Fruit fly (Drosophila melanogaster): ENCODE measurements around the gene CG6985.

CG6985 gene

DNA sequence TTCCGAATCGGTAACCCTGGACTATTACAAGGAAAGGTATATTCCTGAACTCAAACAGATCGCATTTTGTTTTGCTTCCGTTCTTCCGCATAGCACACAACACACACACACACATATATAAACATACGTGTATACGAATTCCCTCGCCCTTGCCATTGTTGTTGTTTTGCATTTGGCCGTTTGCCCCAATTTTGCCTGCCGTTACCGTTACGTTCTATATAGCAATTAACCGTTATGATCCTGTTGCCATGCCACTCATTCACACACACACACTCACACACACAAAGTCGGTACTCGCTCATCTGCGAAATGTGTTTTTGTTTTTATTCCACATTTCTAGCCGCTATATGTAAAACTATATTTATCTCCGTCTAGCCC, 13.5 kb upstream of the CG6985 start:
- TF ChIP-seq CG17801 (GFP tag; optimal IDR thresholded peaks at IDR 0.05; ENCODE audit: partially characterized antibody) = no peak

DNA sequence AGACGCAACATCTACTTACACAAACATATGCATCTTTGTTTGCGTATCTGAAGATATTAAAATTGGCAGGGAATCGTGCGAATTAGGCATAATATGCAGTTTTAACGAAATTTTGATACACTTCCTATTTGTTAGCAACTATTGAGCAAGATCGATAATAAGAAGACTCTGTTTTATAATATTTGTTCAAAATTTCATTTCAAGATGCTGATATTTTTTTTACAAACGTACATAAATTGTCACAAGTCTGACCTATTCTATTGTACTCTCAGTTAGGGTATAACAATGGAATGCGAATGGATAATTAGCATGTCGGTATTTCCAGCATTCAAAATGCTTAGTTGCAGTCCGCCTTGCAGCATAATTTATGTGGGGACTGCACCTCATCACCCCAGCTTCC, 13.1 kb upstream of the CG6985 start:
- TF ChIP-seq CG17801 (GFP tag; optimal IDR thresholded peaks at IDR 0.05; ENCODE audit: partially characterized antibody) = no peak

DNA sequence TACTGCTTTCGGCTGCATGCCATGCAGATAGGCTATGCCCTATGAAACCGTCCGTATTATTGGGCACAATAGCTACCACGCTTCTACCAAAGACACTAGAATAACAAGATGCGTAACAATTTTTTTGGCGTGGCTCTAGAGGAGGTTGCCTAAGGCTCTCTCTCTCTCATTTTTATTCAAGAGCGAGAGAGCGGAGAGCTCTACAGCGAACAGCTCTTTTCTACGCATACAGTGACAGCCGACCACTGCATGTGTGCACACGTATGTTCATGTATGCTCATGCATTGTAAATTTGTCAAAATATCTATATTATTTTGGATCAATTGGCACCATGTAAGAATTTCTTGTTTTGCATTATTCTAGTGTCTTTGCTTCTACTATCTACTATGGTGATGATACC, 8.0 kb upstream of the CG6985 start:
- TF ChIP-seq CG17801 (GFP tag; optimal IDR thresholded peaks at IDR 0.05; ENCODE audit: partially characterized antibody) = no peak

DNA sequence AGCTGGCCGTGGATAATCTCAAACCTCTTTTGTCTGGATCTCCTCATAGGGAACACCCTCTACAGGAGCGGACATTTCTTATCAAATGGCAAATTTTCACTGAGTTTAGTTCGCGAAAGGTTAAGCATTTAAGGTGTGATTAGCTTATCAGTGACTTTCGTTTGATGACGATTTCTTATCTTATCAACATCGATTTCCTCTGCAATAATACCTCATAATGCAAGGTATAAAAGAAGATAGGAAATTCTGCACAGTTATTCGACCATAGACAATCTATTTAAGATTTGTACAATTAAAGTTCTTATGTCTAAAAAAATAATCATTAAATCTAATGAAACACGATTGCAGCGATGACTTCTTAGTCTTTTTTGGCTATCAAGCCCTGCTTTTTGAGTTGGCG, 7.2 kb upstream of the CG6985 start, which contains the start of gene Takl2:
TSS of gene Takl2 (minus strand) at position 101 of the 400 bp plus-strand sequence.
- no peak for TF ChIP-seq CG17801 (GFP tag; optimal IDR thresholded peaks at IDR 0.05; ENCODE audit: partially characterized antibody)

DNA sequence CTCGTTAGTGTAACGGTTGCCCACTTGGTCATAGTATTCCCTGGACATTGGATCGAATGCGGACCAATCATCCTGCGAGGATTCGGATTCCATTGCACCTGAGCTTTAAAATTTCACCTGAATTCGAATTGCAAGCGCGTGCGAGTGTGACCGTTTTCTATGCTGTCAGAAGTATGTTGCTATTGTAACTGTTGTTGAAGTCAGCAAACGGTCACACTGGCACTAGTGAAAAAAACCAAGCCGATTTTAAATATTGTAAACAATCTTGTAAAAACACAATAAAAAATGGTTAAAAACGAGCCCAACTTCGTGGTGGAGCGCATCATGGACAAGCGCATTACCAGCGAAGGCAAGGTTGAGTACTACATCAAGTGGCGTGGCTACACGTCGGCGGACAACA, 4.5 kb downstream of the CG6985 start, which contains the start of the genes vret and HP1c:
TSS of gene vret (minus strand) at position 150 of the 400 bp plus-strand sequence.
TSS of gene HP1c (plus strand) at position 189 of the 400 bp plus-strand sequence.
- no peak for TF ChIP-seq CG17801 (GFP tag; optimal IDR thresholded peaks at IDR 0.05; ENCODE audit: partially characterized antibody)

DNA sequence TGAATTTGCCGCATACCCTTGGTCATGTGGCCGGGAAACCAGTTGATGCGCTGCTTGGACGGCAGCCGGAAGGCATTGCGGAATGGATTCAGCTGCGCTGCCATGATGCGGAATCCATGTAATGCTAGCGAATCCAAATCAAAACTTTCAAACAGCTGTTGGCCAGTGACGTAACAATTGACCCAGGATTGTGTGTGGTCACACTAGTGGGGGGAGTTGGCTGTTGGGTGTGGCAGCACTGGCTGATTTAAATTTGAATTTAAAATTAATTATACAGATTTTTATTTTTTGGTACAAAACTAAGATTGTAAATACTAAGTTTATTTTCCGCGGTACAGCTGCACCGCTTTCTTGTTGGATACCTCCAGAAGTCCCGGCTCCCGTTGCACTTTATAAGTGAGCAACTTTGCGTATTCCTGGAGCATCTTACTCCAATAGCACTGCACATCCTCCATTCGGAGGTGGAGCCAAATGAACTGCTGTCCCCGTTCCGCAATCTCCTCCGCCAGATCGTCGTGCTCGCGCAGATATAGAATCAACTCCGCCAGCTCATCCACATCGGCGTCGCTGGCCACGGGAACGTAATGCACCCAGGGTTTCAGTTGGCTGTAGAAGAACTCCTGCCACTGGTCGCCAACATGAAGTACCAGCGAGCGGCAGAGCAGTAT, 6.6 kb downstream of the CG6985 start, which contains the start of gene CG17141:
TSS of gene CG17141 (minus strand) at position 177 of the 668 bp plus-strand sequence.
- TF ChIP-seq CG17801 (GFP tag; optimal IDR thresholded peaks at IDR 0.05; ENCODE audit: partially characterized antibody) = no peak

DNA sequence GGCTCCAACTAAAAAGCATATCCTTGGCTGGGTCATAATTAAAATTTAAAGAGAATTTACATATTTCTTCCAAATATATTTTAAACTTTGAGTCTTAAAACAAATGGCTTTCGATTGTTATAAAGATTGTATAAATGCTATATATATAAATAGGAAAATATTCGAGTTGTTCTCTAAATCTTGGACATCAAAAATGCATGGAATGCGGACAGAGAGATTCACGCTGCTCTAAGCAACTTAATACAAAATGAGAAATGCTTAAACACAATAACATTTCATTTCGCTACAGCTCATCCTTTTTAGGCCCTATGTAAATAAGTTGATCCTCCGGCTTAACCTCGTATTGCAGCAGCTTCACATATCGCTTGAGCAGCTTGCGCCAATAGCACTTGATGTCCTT, 8.0 kb downstream of the CG6985 start, which contains the start of gene CG31139:
TSS of gene CG31139 (minus strand) at position 101 of the 400 bp plus-strand sequence.
- TF ChIP-seq CG17801 (GFP tag; optimal IDR thresholded peaks at IDR 0.05; ENCODE audit: partially characterized antibody) = no peak

DNA sequence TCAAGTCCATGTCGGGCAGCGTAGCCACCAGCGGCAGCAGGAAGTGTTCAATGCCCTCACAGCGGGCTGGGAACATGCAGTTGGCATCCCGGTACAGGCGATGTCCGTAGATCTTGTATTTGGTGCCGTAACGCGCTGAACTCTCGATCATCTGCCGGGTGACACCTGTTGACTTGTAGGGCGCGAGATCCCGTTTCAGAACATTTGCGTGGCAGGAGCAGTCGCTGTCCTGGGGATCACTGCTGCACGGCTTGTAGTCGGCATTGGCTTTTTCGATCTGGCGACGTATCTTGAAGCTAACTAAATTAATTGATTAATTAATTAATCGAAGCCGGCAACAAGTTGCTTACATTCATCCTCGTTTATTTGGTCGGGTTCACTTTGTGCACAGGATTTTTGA, 9.1 kb downstream of the CG6985 start:
- no peak for TF ChIP-seq CG17801 (GFP tag; optimal IDR thresholded peaks at IDR 0.05; ENCODE audit: partially characterized antibody)

DNA sequence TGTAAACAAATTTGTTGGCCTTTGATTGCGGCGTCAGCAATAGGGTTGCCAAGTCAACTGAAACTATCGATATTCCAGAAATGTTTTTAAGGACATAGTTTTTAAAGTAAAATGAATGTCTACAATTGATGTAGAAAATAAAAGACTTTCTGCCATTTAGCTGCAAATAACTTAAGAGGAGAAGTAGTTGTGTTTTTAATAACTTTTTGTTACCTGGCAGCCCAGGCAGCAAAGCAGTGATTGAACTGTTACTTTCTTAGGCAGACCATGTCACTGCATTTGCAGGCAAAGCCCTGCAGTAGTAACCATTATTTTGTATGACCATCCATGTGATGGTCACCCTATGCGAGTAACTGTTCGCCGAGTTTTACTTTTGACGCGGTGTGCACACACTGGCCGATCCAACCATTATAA, 9.6 kb downstream of the CG6985 start, which contains the start of the genes rumi, CG7029 and Usp12-46:
TSS of gene rumi (minus strand) at position 64 of the 414 bp plus-strand sequence.
TSS of gene CG7029 (plus strand) at position 368 of the 414 bp plus-strand sequence.
TSS of gene Usp12-46 (plus strand) at position 368 of the 414 bp plus-strand sequence.
- TF ChIP-seq CG17801 (GFP tag; optimal IDR thresholded peaks at IDR 0.05; ENCODE audit: partially characterized antibody) = peak; percentile 67

DNA sequence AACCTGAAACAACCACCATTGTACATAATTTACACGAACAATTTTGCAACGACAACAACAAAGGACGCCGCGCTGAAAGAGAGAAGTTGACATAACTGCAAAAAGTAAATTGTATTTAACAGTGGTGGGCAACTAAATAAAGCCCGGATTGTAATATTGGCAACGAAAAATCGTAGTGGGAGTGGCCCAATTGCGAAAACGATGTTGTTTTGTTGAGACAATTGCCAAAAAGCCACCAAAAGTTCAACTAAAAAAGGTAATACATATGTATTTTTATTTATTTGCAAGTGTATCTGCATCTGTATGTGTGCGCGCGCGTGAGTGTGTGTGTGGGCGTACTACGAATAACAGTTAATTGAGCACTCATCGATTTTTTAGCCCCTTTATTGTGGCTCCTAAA, 10.2 kb downstream of the CG6985 start:
- TF ChIP-seq CG17801 (GFP tag; optimal IDR thresholded peaks at IDR 0.05; ENCODE audit: partially characterized antibody) = no peak

DNA sequence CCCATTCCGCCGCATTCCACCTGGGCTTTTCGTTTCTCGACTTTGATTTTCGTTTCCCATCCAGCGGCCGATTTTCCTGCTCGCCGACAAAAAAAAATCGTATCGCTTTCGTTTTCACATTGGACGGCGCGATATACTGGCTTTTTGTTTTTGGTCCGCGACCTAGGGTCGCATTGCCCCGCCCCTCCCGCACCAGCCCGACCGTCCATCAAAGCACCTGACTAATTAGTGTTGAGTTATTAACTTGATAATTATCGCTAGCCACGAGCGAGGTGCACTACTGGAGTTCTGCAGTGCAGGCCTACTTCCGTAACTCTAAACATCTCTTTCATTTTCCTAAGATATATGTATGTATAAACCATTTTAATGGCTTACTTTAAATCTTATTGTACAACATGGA, 10.7 kb downstream of the CG6985 start:
- TF ChIP-seq CG17801 (GFP tag; optimal IDR thresholded peaks at IDR 0.05; ENCODE audit: partially characterized antibody) = no peak

DNA sequence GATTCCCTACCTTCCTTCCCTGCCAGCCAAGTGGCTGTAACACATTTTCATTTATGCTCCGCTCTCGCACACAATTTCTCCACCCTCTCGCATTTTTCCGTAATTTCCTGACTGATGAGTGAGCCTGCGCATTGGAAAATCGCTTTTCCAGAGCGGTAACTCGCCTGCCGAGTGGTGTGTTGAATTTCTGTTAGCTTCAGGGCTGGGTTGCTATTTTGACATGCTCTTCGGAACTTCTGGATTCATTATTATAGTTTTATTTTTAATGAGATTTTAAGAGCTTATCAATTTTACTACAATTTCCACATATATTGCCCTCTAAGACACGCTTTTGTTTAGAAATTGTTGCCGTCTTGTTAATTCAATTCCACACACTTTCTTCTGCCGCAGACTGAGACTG, 12.0 kb downstream of the CG6985 start:
- TF ChIP-seq CG17801 (GFP tag; optimal IDR thresholded peaks at IDR 0.05; ENCODE audit: partially characterized antibody) = no peak

DNA sequence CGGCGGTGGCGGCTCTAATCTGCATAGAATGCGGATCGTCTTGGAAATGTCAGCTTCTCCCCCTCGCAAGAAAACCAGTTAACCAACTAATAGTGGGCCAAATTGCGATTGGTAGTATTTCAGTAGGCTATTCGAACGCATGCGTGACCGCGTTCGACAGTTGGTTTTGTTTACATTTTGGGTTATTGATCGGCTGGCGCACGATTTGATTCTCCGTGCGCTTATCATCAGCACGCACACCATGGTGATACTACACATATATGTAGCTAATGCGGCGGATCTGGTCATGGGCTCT, 12.6 kb downstream of the CG6985 start:
- no peak for TF ChIP-seq CG17801 (GFP tag; optimal IDR thresholded peaks at IDR 0.05; ENCODE audit: partially characterized antibody)

DNA sequence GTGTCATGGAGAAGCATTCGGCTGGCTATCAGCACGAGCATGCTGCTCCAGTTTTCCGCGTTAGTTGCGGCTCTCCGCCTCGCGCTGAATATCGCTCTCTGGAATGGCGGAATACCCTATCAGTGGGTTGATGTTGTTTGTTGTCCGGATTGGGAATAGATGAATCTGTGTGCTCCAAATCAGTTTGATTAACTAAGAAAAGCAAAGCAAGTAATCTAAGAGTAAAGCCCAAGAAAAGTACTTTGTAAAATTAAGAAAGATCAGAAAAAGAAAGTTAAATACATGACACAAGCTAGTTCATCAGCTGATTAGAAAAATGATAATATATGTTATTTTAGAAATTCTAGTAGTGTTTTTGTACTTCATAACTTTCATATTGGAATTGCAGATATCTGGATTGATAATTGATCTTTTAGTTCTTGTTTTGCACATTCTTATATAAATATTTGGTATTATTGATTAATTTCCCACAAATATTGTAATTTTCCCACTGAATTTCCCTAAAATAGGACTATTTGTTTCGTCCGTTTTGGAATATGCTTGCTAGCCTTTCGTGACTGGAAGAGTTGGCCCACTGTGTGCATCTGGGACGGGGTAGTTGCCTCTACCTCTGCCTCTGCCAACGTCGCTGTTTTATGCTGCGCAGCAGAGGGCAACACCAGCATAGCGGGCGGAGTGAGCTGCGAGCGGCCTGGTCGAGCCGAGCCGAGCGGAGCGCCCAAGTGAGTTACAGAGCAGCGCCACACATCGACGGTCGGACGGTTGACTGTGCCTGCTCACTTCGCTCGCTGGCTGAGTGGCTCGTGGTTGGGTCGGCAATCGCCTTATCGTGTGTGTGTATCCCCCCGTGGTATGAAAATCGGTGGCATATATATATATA, 13.2 kb downstream of the CG6985 start:
- TF ChIP-seq CG17801 (GFP tag; optimal IDR thresholded peaks at IDR 0.05; ENCODE audit: partially characterized antibody) = no peak

DNA sequence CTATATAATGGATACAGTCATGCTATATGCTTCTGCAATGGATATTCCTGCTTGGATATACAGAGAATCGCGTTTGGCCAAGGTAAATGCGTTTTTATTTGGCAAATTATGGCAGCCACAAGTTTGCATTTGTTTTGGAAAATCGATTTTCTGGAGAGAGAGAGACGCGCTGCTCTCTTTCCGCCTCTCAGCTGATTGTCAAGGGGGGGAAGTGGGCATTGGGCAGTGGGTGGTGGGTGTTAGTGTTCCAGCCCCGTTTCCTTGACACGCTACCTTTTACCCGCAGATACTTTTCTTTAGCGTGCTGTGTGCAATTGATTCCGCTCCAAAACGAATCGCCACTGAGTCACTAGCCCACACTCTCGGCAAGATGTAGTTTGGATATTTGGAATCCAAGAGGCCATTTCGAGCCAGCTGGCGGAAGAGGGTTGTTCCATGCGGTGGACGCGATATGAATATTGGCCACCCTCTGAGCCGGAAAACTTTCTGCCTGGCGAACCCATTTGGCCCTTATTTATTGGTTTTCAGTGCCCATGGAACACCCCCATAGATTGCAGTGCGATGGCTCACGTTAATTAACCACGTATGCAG, 14.3 kb downstream of the CG6985 start:
- no peak for TF ChIP-seq CG17801 (GFP tag; optimal IDR thresholded peaks at IDR 0.05; ENCODE audit: partially characterized antibody)

Data from ovary, adult (tissue).